Fruit fly (Drosophila melanogaster) whole organism, embryonic: Measurements from ENCODE around the gene caup.

ENCODE experiments used
- Adf1 ChIP-seq: fragments of 200-800 bp; sonication (Bioruptor generic); IDR thresholded peaks from 2 replicates; pipeline ENCODE4 v1.3.6; 2022; ENCODE audit warnings: missing biosample characterization, missing genetic modification characterization
- CG10321 ChIP-seq: fragments of 200-800 bp; sonication (Bioruptor generic); IDR thresholded peaks from 2 replicates; pipeline ENCODE4 v1.3.6; 2022; ENCODE audit warnings: missing biosample characterization, missing genetic modification characterization
- CG10543 ChIP-seq: fragments of 200-800 bp; sonication (Bioruptor generic); optimal IDR thresholded peaks from 3 replicates; lab custom pipeline; 2017; ENCODE audit warnings: missing biosample characterization, mild to moderate bottlenecking, missing genetic modification characterization, moderate library complexity
- CG11456 ChIP-seq: fragments of 200-800 bp; sonication (Bioruptor generic); IDR thresholded peaks from 3 replicates; pipeline ENCODE4 v1.3.6; 2022; ENCODE audit warnings: missing biosample characterization, missing genetic modification characterization
- CG11504 ChIP-seq: fragments of 200-800 bp; sonication (Bioruptor generic); optimal IDR thresholded peaks from 3 replicates; lab custom pipeline; 2019; ENCODE audit warnings: missing biosample characterization, mild to moderate bottlenecking, missing genetic modification characterization, moderate library complexity
- CG1233 ChIP-seq: fragments of 200-800 bp; sonication (Bioruptor generic); optimal IDR thresholded peaks from 4 replicates; lab custom pipeline; 2018; ENCODE audit warnings: missing biosample characterization, mild to moderate bottlenecking, missing genetic modification characterization
- CG12744 ChIP-seq: fragments of 200-800 bp; sonication (Bioruptor generic); optimal IDR thresholded peaks from 2 replicates; lab custom pipeline; 2016; ENCODE audit warnings: missing biosample characterization, missing genetic modification characterization
- CG15269 ChIP-seq: fragments of 200-800 bp; sonication (Bioruptor generic); optimal IDR thresholded peaks from 2 replicates; lab custom pipeline; 2018; ENCODE audit warnings: missing biosample characterization, mild to moderate bottlenecking, missing genetic modification characterization, moderate library complexity
- CG15479 ChIP-seq: fragments of 200-800 bp; sonication (Bioruptor generic); optimal IDR thresholded peaks from 3 replicates; lab custom pipeline; 2019; ENCODE audit warnings: missing biosample characterization, mild to moderate bottlenecking, missing genetic modification characterization, moderate library complexity
- CG15514 ChIP-seq: fragments of 200-800 bp; sonication (Bioruptor generic); optimal IDR thresholded peaks from 3 replicates; lab custom pipeline; 2017; ENCODE audit warnings: missing biosample characterization, missing genetic modification characterization, mild to moderate bottlenecking, moderate library complexity, missing genetic modification reagents
- CG16779 ChIP-seq: fragments of 200-800 bp; sonication (Bioruptor generic); IDR thresholded peaks from 2 replicates; pipeline ENCODE4 v1.3.6; 2022; ENCODE audit warnings: missing biosample characterization, missing genetic modification characterization
- CG18011 ChIP-seq: fragments of 200-800 bp; sonication (Bioruptor generic); optimal IDR thresholded peaks from 2 replicates; lab custom pipeline; 2017; ENCODE audit warnings: missing biosample characterization, missing genetic modification characterization, mild to moderate bottlenecking, moderate library complexity, missing genotype
- CG18619 ChIP-seq: fragments of 200-800 bp; sonication (Bioruptor generic); optimal IDR thresholded peaks from 3 replicates; lab custom pipeline; 2017; ENCODE audit warnings: missing biosample characterization, mild to moderate bottlenecking, missing genetic modification characterization
- CG3281 ChIP-seq: fragments of 200-800 bp; sonication (Bioruptor generic); optimal IDR thresholded peaks from 3 replicates; lab custom pipeline; 2017; ENCODE audit warnings: missing biosample characterization, mild to moderate bottlenecking, missing genetic modification characterization
- CG7928 ChIP-seq: fragments of 200-800 bp; sonication (Bioruptor generic); optimal IDR thresholded peaks from 2 replicates; lab custom pipeline; 2017; ENCODE audit warnings: missing biosample characterization, mild to moderate bottlenecking, missing genetic modification characterization
- CG8944 ChIP-seq: fragments of 200-800 bp; sonication (Bioruptor generic); optimal IDR thresholded peaks from 3 replicates; lab custom pipeline; 2016; ENCODE audit warnings: missing biosample characterization, missing genetic modification characterization
- CG9609 ChIP-seq: fragments of 200-800 bp; sonication (Bioruptor generic); optimal IDR thresholded peaks from 3 replicates; lab custom pipeline; 2016; ENCODE audit warnings: missing biosample characterization, missing genetic modification characterization
- CG9817 ChIP-seq: fragments of 200-800 bp; sonication (Bioruptor generic); optimal IDR thresholded peaks from 2 replicates; lab custom pipeline; 2018; ENCODE audit warnings: missing biosample characterization, mild to moderate bottlenecking, missing genetic modification characterization, moderate library complexity
- CG9932 ChIP-seq: fragments of 200-800 bp; sonication (Bioruptor generic); IDR thresholded peaks from 2 replicates; pipeline ENCODE4 v1.3.6; 2022; ENCODE audit warnings: missing biosample characterization, missing genetic modification characterization
- CHES-1-like ChIP-seq: fragments of 200-800 bp; sonication (Bioruptor generic); optimal IDR thresholded peaks from 2 replicates; lab custom pipeline; 2016; ENCODE audit warnings: missing biosample characterization, missing genetic modification characterization
- D19B ChIP-seq: fragments of 200-800 bp; sonication (Bioruptor generic); optimal IDR thresholded peaks from 2 replicates; lab custom pipeline; 2017; ENCODE audit warnings: missing biosample characterization, mild to moderate bottlenecking, missing genetic modification characterization
- Dad ChIP-seq: fragments of 200-800 bp; sonication (Bioruptor generic); optimal IDR thresholded peaks from 3 replicates; lab custom pipeline; 2016; ENCODE audit warnings: missing biosample characterization, missing genetic modification characterization
- Dek ChIP-seq: fragments of 200-800 bp; sonication (Bioruptor generic); optimal IDR thresholded peaks from 3 replicates; lab custom pipeline; 2019; ENCODE audit warnings: missing biosample characterization, mild to moderate bottlenecking, missing genetic modification characterization, moderate library complexity
- Dp ChIP-seq: fragments of 200-800 bp; sonication (Bioruptor generic); optimal IDR thresholded peaks from 2 replicates; lab custom pipeline; 2018; ENCODE audit warnings: missing biosample characterization, mild to moderate bottlenecking, missing genetic modification characterization, moderate library complexity
- Hmr ChIP-seq: fragments of 200-800 bp; sonication (Bioruptor generic); optimal IDR thresholded peaks from 3 replicates; lab custom pipeline; 2017; ENCODE audit warnings: mild to moderate bottlenecking, missing biosample characterization, missing genetic modification reagents, missing genetic modification characterization
- Mad ChIP-seq: fragments of 200-800 bp; sonication (Bioruptor generic); optimal IDR thresholded peaks from 2 replicates; lab custom pipeline; 2016; ENCODE audit warnings: missing biosample characterization, missing genetic modification characterization
- Med ChIP-seq: fragments of 200-800 bp; sonication (Bioruptor generic); peaks from one replicate; lab custom pipeline; 2016; ENCODE audit warnings: missing biosample characterization, missing genetic modification characterization, mild to moderate bottlenecking, inconsistent platforms, moderate library complexity
- Nf-YB ChIP-seq: fragments of 200-800 bp; sonication (Bioruptor generic); optimal IDR thresholded peaks from 3 replicates; lab custom pipeline; 2019; ENCODE audit warnings: missing biosample characterization, mild to moderate bottlenecking, missing genetic modification characterization, moderate library complexity
- Ptx1 ChIP-seq: fragments of 200-800 bp; sonication (Bioruptor generic); IDR thresholded peaks from 2 replicates; pipeline ENCODE4 v1.3.6; 2022; ENCODE audit warnings: missing biosample characterization, missing genetic modification characterization
- Scr ChIP-seq: fragments of 200-800 bp; sonication (Bioruptor generic); IDR thresholded peaks from 2 replicates; pipeline ENCODE4 v1.3.6; 2022; ENCODE audit warnings: missing biosample characterization, missing genetic modification characterization; ENCODE audit not compliant: partially characterized antibody
- Sin3A ChIP-seq: fragments of >200 bp; optimal IDR thresholded peaks from 2 replicates; lab custom pipeline; 2018
- Sox102F ChIP-seq: fragments of 200-800 bp; sonication (Bioruptor generic); optimal IDR thresholded peaks from 2 replicates; lab custom pipeline; 2018; ENCODE audit warnings: missing biosample characterization, mild to moderate bottlenecking, missing genetic modification characterization, moderate library complexity
- ab ChIP-seq: fragments of 200-800 bp; sonication (Bioruptor generic); optimal IDR thresholded peaks from 2 replicates; lab custom pipeline; 2016; ENCODE audit warnings: missing biosample characterization, missing genetic modification characterization
- cg ChIP-seq: fragments of 200-800 bp; sonication (Bioruptor generic); optimal IDR thresholded peaks from 3 replicates; lab custom pipeline; 2019; ENCODE audit warnings: missing biosample characterization, mild to moderate bottlenecking, missing genetic modification characterization, moderate library complexity
- da ChIP-seq: fragments of 200-800 bp; sonication (Bioruptor generic); optimal IDR thresholded peaks from 2 replicates; lab custom pipeline; 2016; ENCODE audit warnings: missing biosample characterization, missing genetic modification characterization
- gcm2 ChIP-seq: fragments of 200-800 bp; sonication (Bioruptor generic); optimal IDR thresholded peaks from 2 replicates; lab custom pipeline; 2016; ENCODE audit warnings: missing biosample characterization, missing genetic modification characterization
- gem ChIP-seq: fragments of 200-800 bp; sonication (Bioruptor generic); optimal IDR thresholded peaks from 2 replicates; lab custom pipeline; 2019; ENCODE audit warnings: missing biosample characterization, mild to moderate bottlenecking, missing genetic modification characterization, moderate library complexity
- insv ChIP-seq, 2 experiments: fragments of 200-800 bp; sonication (Bioruptor generic); optimal IDR thresholded peaks; 3 replicates each; lab custom pipeline; 2016 to 2018; ENCODE audit warnings: missing biosample characterization in 2 of 2, missing genetic modification characterization in 2 of 2
- inv ChIP-seq: fragments of 200-800 bp; sonication (Bioruptor generic); IDR thresholded peaks from 2 replicates; pipeline ENCODE4 v1.3.6; 2022; ENCODE audit warnings: missing biosample characterization, missing genetic modification characterization; ENCODE audit not compliant: partially characterized antibody
- jing ChIP-seq: fragments of 200-800 bp; sonication (Bioruptor generic); optimal IDR thresholded peaks from 2 replicates; lab custom pipeline; 2018; ENCODE audit warnings: missing biosample characterization, mild to moderate bottlenecking, missing genetic modification characterization
- jumu ChIP-seq: fragments of 200-800 bp; sonication (Bioruptor generic); optimal IDR thresholded peaks from 3 replicates; lab custom pipeline; 2016; ENCODE audit warnings: missing biosample characterization, missing genetic modification characterization
- nau ChIP-seq: fragments of 200-800 bp; sonication (Bioruptor generic); optimal IDR thresholded peaks from 3 replicates; lab custom pipeline; 2017; ENCODE audit warnings: missing biosample characterization, mild to moderate bottlenecking, missing genetic modification characterization, missing genetic modification reagents
- prd ChIP-seq, 3 experiments: fragments of >200 bp in 2 of 3; fragments of 200-800 bp in 1 of 3; sonication (Bioruptor generic) in 1 of 3; optimal IDR thresholded peaks in 2 of 3; IDR thresholded peaks in 1 of 3; 2 replicates in 2 of 3; 3 replicates in 1 of 3; pipeline versions ENCODE4 v1.3.6 to Lab custom; 2017 to 2022; ENCODE audit warnings: missing biosample characterization in 1 of 3, missing genetic modification characterization in 1 of 3
- shn ChIP-seq: fragments of 200-800 bp; sonication (Bioruptor generic); optimal IDR thresholded peaks from 3 replicates; lab custom pipeline; 2016; ENCODE audit warnings: missing biosample characterization, missing genetic modification characterization
- so ChIP-seq: fragments of 200-800 bp; sonication (Bioruptor generic); IDR thresholded peaks from 3 replicates; pipeline ENCODE4 v1.3.6; 2022; ENCODE audit warnings: missing biosample characterization, missing genetic modification characterization
- sob ChIP-seq: fragments of 200-800 bp; sonication (Bioruptor generic); IDR thresholded peaks from 2 replicates; pipeline ENCODE4 v1.3.6; 2022; ENCODE audit warnings: missing biosample characterization, missing genetic modification characterization
- stwl ChIP-seq: fragments of 200-800 bp; sonication (Bioruptor generic); optimal IDR thresholded peaks from 3 replicates; lab custom pipeline; 2018; ENCODE audit warnings: missing biosample characterization, mild to moderate bottlenecking, missing genetic modification characterization, moderate library complexity
- tap ChIP-seq: fragments of 200-800 bp; optimal IDR thresholded peaks from 3 replicates; lab custom pipeline; 2019; ENCODE audit warnings: missing biosample characterization, mild to moderate bottlenecking, missing genetic modification characterization, moderate library complexity
- tio ChIP-seq: fragments of 200-800 bp; sonication (Bioruptor generic); optimal IDR thresholded peaks from 2 replicates; lab custom pipeline; 2017; ENCODE audit warnings: missing biosample characterization, missing genetic modification characterization, inconsistent platforms
- zfh1 ChIP-seq: fragments of 200-800 bp; sonication (Bioruptor generic); IDR thresholded peaks from 3 replicates; pipeline ENCODE4 v1.3.6; 2022; ENCODE audit warnings: missing biosample characterization, missing genetic modification characterization

Gene caup

DNA sequence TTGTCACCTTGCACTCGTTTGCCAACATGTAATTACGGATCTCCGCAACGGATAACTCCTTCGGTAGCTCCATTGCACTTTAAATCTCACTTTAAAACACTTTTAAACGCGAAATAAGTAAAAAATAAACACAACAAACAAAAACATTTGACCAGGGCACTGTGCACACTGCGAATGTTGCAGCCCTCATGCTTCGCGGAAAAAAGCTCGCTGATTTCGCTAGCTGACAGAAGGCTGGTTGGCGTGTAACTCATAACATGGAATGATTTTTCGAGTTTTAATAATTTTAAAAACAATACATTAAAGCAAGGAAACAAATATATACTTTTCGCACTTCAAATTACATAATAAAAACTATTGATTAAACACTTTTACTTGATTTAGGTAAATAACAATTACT lies 37.1 kb upstream of the caup start, which contains the start of gene sowah (continued):
- TF ChIP-seq Sin3A (lab: Kevin White, UChicago) (peak; percentile 61), CG16779 (no peak), cg (GFP tag; lab: Kevin White, UChicago) (no peak), ab (peak; percentile 0), CG11456 (GFP tag; lab: Robert Waterston, UW) (peak; percentile 69; the same call in 1 of the 3 replicates), CG7928 (GFP tag; lab: Kevin White, UChicago) (peak; percentile 100), gem (tag; lab: Kevin White, UChicago) (peak; percentile 28), so (no peak), inv (no peak), CHES-1-like (peak; percentile 65), Med (GFP tag; lab: Kevin White, UChicago) (peak; percentile 85), D19B (GFP tag; lab: Kevin White, UChicago) (peak; percentile 5), stwl (tag; lab: Kevin White, UChicago) (peak; percentile 99), da (GFP tag; lab: Kevin White, UChicago) (peak; percentile 20), shn (peak; percentile 62), CG9817 (tag; lab: Kevin White, UChicago) (peak; percentile 48), Dad (peak; percentile 19), jing (GFP tag; lab: Kevin White, UChicago) (peak; percentile 21), nau (GFP tag; lab: Kevin White, UChicago) (no peak), CG3281 (GFP tag; lab: Kevin White, UChicago) (peak; percentile 71), CG11504 (tag; lab: Kevin White, UChicago) (peak; percentile 73), sob (GFP tag; lab: Robert Waterston, UW) (peak; percentile 55), Nf-YB (GFP tag; lab: Kevin White, UChicago) (peak; percentile 48), Mad (GFP tag; lab: Kevin White, UChicago) (peak; percentile 40), jumu (peak; percentile 26), CG1233 (GFP tag; lab: Kevin White, UChicago) (peak; percentile 19), insv (GFP tag; optimal IDR thresholded peaks at IDR 0.05; lab: Kevin White, UChicago) (peak in 1 of 2 experiments; percentile 30), CG9932 (peak; percentile 65), Hmr (GFP tag; lab: Kevin White, UChicago) (peak; percentile 15), CG10543 (peak; percentile 4), Ptx1 (GFP tag; lab: Robert Waterston, UW) (peak; percentile 55; the same call in 1 of the 2 replicates), tap (peak; percentile 31), gcm2 (GFP tag; lab: Kevin White, UChicago) (no peak), CG9609 (GFP tag; lab: Kevin White, UChicago) (peak; percentile 63), CG18619 (GFP tag; lab: Kevin White, UChicago) (peak; percentile 23), Scr (peak; percentile 38; the same call in 1 of the 2 replicates), CG10321 (GFP tag; lab: Robert Waterston, UW) (no peak), tio (GFP tag; lab: Kevin White, UChicago) (no peak), CG18011 (GFP tag; lab: Kevin White, UChicago) (peak; percentile 100), Dek (tag; lab: Kevin White, UChicago) (peak; percentile 38), CG15514 (peak; percentile 70), Adf1 (peak; percentile 22; the same call in 1 of the 2 replicates), Dp (GFP tag; lab: Kevin White, UChicago) (peak; percentile 47), CG15269 (no peak), zfh1 (GFP tag; lab: Robert Waterston, UW) (peak; percentile 62; the same call in 2 of the 3 replicates), CG12744 (GFP tag; lab: Kevin White, UChicago) (peak; percentile 0), Sox102F (GFP tag; lab: Kevin White, UChicago) (peak; percentile 21), CG8944 (GFP tag; lab: Kevin White, UChicago) (peak; percentile 27), CG15479 (GFP tag; lab: Kevin White, UChicago) (no peak), prd (optimal IDR thresholded peaks at IDR 0.05; lab: Kevin White, UChicago) (no peak), prd (GFP tag; IDR thresholded peaks at IDR 0.05; lab: Robert Waterston, UW) (peak; percentile 45; the same call in 1 of the 3 replicates)
